Fruit fly (Drosophila melanogaster) whole organism, pupa: Measurements from ENCODE around the gene CG9300.

ENCODE experiments used
- CG12605 ChIP-seq: fragments of 200-800 bp; sonication (Bioruptor generic); IDR thresholded peaks from 2 replicates; pipeline ENCODE4 v1.3.6; 2022; ENCODE audit warnings: missing biosample characterization, missing genetic modification characterization
- CG13204 ChIP-seq: fragments of 200-800 bp; sonication (Bioruptor generic); optimal IDR thresholded peaks from 2 replicates; lab custom pipeline; 2018; ENCODE audit warnings: missing biosample characterization, mild to moderate bottlenecking, missing genetic modification characterization, moderate library complexity
- CG14655 ChIP-seq: fragments of 200-800 bp; sonication (Bioruptor generic); optimal IDR thresholded peaks from 3 replicates; lab custom pipeline; 2017; ENCODE audit warnings: mild to moderate bottlenecking, missing biosample characterization, missing genetic modification reagents, missing genetic modification characterization
- CG15710 ChIP-seq: fragments of 200-800 bp; sonication (Bioruptor generic); optimal IDR thresholded peaks from 2 replicates; lab custom pipeline; 2018; ENCODE audit warnings: missing biosample characterization, mild to moderate bottlenecking, missing genetic modification characterization, moderate library complexity
- CG34367 ChIP-seq: fragments of 200-800 bp; sonication (Bioruptor generic); optimal IDR thresholded peaks from 2 replicates; lab custom pipeline; 2018; ENCODE audit warnings: missing biosample characterization, mild to moderate bottlenecking, missing genetic modification characterization
- CG4496 ChIP-seq: fragments of 200-800 bp; sonication (Bioruptor generic); IDR thresholded peaks from 3 replicates; pipeline ENCODE4 v1.3.6; 2022; ENCODE audit warnings: missing biosample characterization, missing genetic modification characterization
- CG8159 ChIP-seq: fragments of 200-800 bp; sonication (Bioruptor generic); optimal IDR thresholded peaks from 3 replicates; lab custom pipeline; 2018; ENCODE audit warnings: missing biosample characterization, mild to moderate bottlenecking, missing genetic modification characterization, moderate library complexity
- CG9948 ChIP-seq: fragments of 200-800 bp; sonication (Bioruptor generic); optimal IDR thresholded peaks from 2 replicates; lab custom pipeline; 2018; ENCODE audit warnings: missing biosample characterization, mild to moderate bottlenecking, missing genetic modification characterization, moderate library complexity
- D1 ChIP-seq: fragments of 200-800 bp; sonication (Bioruptor generic); optimal IDR thresholded peaks from 2 replicates; lab custom pipeline; 2018; ENCODE audit warnings: missing biosample characterization, mild to moderate bottlenecking, missing genetic modification characterization, moderate library complexity
- EcR ChIP-seq: fragments of 200-800 bp; sonication (Bioruptor generic); optimal IDR thresholded peaks from 3 replicates; lab custom pipeline; 2019; ENCODE audit warnings: missing biosample characterization, missing genetic modification characterization, mild to moderate bottlenecking, moderate library complexity, missing genetic modification reagents
- Ets98B ChIP-seq: fragments of 200-800 bp; sonication (Bioruptor generic); IDR thresholded peaks from 2 replicates; pipeline ENCODE4 v1.3.6; 2022; ENCODE audit warnings: missing biosample characterization, missing genetic modification characterization
- fd96Ca ChIP-seq: fragments of 200-800 bp; sonication (Bioruptor generic); IDR thresholded peaks from 3 replicates; pipeline ENCODE4 v1.3.6; 2022; ENCODE audit warnings: missing biosample characterization, missing genetic modification characterization

dm6 chr3L:19532443-19532842, 19.8 kb upstream of the CG9300 start, which contains the start of gene Cpr76Bd:
- 0 out of 3 replicates have a peak, but pooled peaks have one; percentile 19 for TF ChIP-seq CG4496 (GFP tag; lab: Robert Waterston, UW)
- no peak for TF ChIP-seq fd96Ca (GFP tag; lab: Robert Waterston, UW)
- no peak for TF ChIP-seq EcR (GFP tag; lab: Kevin White, UChicago)
- TF ChIP-seq CG34367, result no peak
- no peak for TF ChIP-seq Ets98B (GFP tag; lab: Robert Waterston, UW)
- no peak for TF ChIP-seq D1 (tag; lab: Kevin White, UChicago)
- no peak for TF ChIP-seq CG13204 (GFP tag; lab: Kevin White, UChicago)
- no peak for TF ChIP-seq CG15710 (tag; lab: Kevin White, UChicago)
- TF ChIP-seq CG14655 (GFP tag; lab: Kevin White, UChicago), result no peak
- no peak for TF ChIP-seq CG8159 (tag; lab: Kevin White, UChicago)
- no peak for TF ChIP-seq CG12605 (GFP tag; lab: Robert Waterston, UW)
- TF ChIP-seq CG9948 (tag; lab: Kevin White, UChicago), result no peak
